Fruit fly (Drosophila melanogaster) S2 (cell line): ENCODE measurements around the gene Ldaf1.

Experiments
- CG8478 ChIP-seq: fragments of >200 bp; optimal IDR thresholded peaks from 2 replicates; lab custom pipeline; 2018
- CTCF ChIP-seq, 2 experiments: fragments of >200 bp; optimal IDR thresholded peaks; 2 replicates each; lab custom pipeline; 2018

DNA sequence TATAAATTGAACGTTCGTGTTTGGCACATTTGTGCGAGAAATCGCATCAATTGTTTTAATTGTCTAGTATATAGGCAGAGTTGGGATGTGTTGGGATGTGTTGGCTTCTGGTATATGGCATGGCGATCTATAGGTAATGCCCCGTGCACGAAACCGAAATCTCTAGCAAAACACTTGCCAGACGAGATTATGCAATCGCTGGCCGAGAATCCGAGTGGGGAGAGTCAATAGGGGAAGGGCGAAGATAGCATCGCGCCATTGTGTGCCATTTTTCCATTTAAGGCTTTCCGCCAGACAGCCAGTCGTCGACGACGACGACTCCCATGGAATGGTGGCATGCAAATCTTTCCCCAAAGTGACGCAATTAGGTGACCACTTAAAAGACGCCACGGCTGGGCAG lies 46.8 kb downstream of the Ldaf1 start:
- no peak for TF ChIP-seq CG8478
- no peak for TF ChIP-seq CTCF (optimal IDR thresholded peaks at IDR 0.05; lab: Kevin White, UChicago)
